Worm (Caenorhabditis elegans) whole organism, L1 larva: ENCODE measurements around the gene sdpn-1.

Experiments used
- C16A3.4 ChIP-seq: fragments of 150-350 bp; optimal IDR thresholded peaks from 2 replicates; lab custom pipeline; 2014; ENCODE audit warnings: missing biosample characterization, missing genetic modification characterization
- ceh-88 ChIP-seq: fragments of 200-800 bp; sonication (Bioruptor generic); IDR thresholded peaks from 2 replicates; pipeline ENCODE4 v1.3.6; 2022; ENCODE audit warnings: missing genetic modification characterization, missing compliant biosample characterization
- fkh-10 ChIP-seq: sonication (generic microtip); optimal IDR thresholded peaks from 2 replicates; lab custom pipeline; 2017; ENCODE audit warnings: missing biosample characterization, missing genetic modification reagents, missing genetic modification characterization
- nhr-12 ChIP-seq: sonication (generic microtip); optimal IDR thresholded peaks from 2 replicates; lab custom pipeline; 2017; ENCODE audit warnings: missing biosample characterization, missing genetic modification characterization
- nhr-76 ChIP-seq: sonication (generic microtip); optimal IDR thresholded peaks from 2 replicates; lab custom pipeline; 2017; ENCODE audit warnings: missing biosample characterization, missing genetic modification characterization
- pqm-1 ChIP-seq: sonication (generic microtip); optimal IDR thresholded peaks from 3 replicates; lab custom pipeline; 2017; ENCODE audit warnings: missing biosample characterization, missing genetic modification characterization
- tbx-2 ChIP-seq: sonication (generic microtip); optimal IDR thresholded peaks from 2 replicates; lab custom pipeline; 2016; ENCODE audit warnings: missing genetic modification characterization, missing compliant biosample characterization
- unc-62 ChIP-seq: fragments of 150-350 bp; optimal IDR thresholded peaks from 2 replicates; lab custom pipeline; 2014; ENCODE audit warnings: missing biosample characterization, missing genetic modification reagents, missing genetic modification characterization
- ztf-11 ChIP-seq, 2 experiments: sonication (generic microtip); optimal IDR thresholded peaks; 2 replicates each; lab custom pipeline; 2016 to 2017; ENCODE audit warnings: missing genetic modification characterization in 2 of 2, missing biosample characterization in 1 of 2, missing compliant biosample characterization in 1 of 2

DNA sequence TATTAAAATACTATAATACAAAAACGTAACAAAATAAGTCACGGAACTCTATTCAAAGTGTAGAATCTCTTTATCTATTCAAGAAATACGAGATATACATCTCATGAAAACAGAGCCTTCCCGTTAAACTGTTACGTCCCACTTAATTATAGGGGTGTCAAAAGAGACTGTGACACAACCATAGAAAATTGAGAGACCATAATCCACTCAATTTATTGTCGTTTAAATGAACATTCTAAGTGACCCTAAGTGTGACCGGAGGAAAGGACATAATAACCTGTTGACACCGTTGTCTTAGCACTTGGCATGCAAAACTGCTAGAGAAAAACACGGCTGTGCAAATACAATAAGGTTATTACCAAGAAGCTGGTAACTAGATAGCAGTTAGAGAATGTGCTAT lies 29.5 kb downstream of the sdpn-1 start:
- TF ChIP-seq ceh-88 (GFP tag; lab: Robert Waterston, UW) (no peak), nhr-12 (tag; lab: Kevin White, UChicago) (no peak), fkh-10 (no peak), pqm-1 (tag; lab: Kevin White, UChicago) (no peak), nhr-76 (no peak), ztf-11 (tag; optimal IDR thresholded peaks at IDR 0.05; lab: Kevin White, UChicago) (no peak), C16A3.4 (tag; lab: Kevin White, UChicago) (no peak), unc-62 (GFP tag; lab: Kevin White, UChicago) (no peak), tbx-2 (no peak)
